Worm (Caenorhabditis elegans): Measurements from ENCODE around the gene F35D11.1.

DNA sequence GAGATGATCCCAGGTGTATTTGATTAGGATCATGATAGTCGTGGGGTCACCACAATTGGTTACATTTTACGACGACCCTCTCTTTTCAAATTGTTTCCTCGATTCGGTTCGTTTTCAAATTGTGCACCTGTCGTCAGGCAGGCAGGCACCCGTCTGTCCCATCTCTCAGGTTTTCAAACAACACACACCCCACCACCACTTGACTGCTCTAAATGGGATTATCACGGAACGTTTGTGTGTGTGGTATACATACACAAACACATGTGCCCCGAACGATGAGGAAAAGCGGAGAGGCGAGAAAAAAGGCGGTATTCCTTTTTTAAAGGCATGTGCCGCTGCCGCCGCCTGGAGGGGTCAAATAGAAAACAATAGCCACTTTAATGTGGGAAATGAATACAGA is 41.4 kb upstream of the F35D11.1 start:
- TF ChIP-seq snpc-4 (GFP tag; optimal IDR thresholded peaks at IDR 0.05) (no peak), snpc-4 (tag; optimal IDR thresholded peaks at IDR 0.05) (no peak), aptf-2 (GFP tag; conservative IDR thresholded peaks at IDR 0.05) (no peak), lin-54 (GFP tag; optimal IDR thresholded peaks at IDR 0.05) (no peak), hmg-20 (GFP tag; IDR thresholded peaks at IDR 0.05) (no peak), dpl-1 (GFP tag; optimal IDR thresholded peaks at IDR 0.05) (no peak), cebp-1 (GFP tag; IDR thresholded peaks at IDR 0.05) (no peak), cebp-1 (tag; optimal IDR thresholded peaks at IDR 0.05) (no peak), F33H1.4 (GFP tag; IDR thresholded peaks at IDR 0.05) (no peak), zfh-2 (GFP tag; conservative IDR thresholded peaks at IDR 0.05) (no peak), ama-1 (optimal IDR thresholded peaks at IDR 0.05) (no peak), ama-1 (GFP tag; optimal IDR thresholded peaks at IDR 0.05) (no peak), ZK185.1 (tag; optimal IDR thresholded peaks at IDR 0.05; ENCODE audit: poor library complexity, severe bottlenecking) (no peak), die-1 (tag; optimal IDR thresholded peaks at IDR 0.05) (no peak), ceh-58 (GFP tag; IDR thresholded peaks at IDR 0.05) (no peak), F10E7.11 (tag; optimal IDR thresholded peaks at IDR 0.05) (no peak)

All from whole organism, young adult.